Fruit fly (Drosophila melanogaster): ENCODE measurements around the gene mirr.

DNA sequence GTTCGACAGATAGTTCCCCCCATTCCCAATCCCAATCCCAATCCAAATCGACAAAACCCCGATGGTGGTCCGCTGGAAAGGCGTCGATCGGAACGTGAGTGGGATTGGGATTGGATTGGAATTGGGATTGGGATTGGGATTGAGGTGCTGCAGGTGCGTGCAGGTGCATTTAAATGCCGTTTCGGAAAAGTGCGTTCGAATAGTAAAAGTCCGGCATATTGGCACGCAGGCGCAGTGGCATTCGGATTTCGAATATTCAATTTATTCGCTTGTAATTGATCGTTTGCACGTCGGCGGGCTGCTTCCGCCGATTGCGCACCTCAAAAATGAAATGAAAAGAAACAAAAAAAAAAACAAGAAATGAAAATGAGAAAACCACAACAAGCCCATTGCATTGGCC lies 11.9 kb downstream of the mirr start:
- TF ChIP-seq h (GFP tag; optimal IDR thresholded peaks at IDR 0.05) (no peak), OdsH (GFP tag; optimal IDR thresholded peaks at IDR 0.05) (no peak), Myc (optimal IDR thresholded peaks at IDR 0.05) (no peak), brk (GFP tag; optimal IDR thresholded peaks at IDR 0.05) (no peak), pan (optimal IDR thresholded peaks at IDR 0.05) (no peak), psq (GFP tag; optimal IDR thresholded peaks at IDR 0.05) (no peak), foxo (GFP tag; optimal IDR thresholded peaks at IDR 0.05) (no peak), usp (GFP tag; optimal IDR thresholded peaks at IDR 0.05) (no peak), dsf (GFP tag; optimal IDR thresholded peaks at IDR 0.05; ENCODE audit: borderline replicate concordance) (no peak), Vsx2 (GFP tag; optimal IDR thresholded peaks at IDR 0.05; ENCODE audit: partially characterized antibody) (no peak), Rel (GFP tag; optimal IDR thresholded peaks at IDR 0.05) (no peak), Rel (tag; optimal IDR thresholded peaks at IDR 0.05) (no peak)

Measured in whole organism, wandering third instar larva.